Worm (Caenorhabditis elegans) whole organism, L3 larva: ENCODE measurements around the gene igdb-2.
A peak's percentile ranks its signal among the peaks of the same experiment; 100 is the strongest.

Experiments
- R02D3.7 ChIP-seq: fragments of 150-350 bp; optimal IDR thresholded peaks from 2 replicates; lab custom pipeline; 2014; ENCODE audit warnings: missing biosample characterization, missing genetic modification characterization
- ZK546.5 ChIP-seq: sonication (generic microtip); optimal IDR thresholded peaks from 2 replicates; lab custom pipeline; 2017; ENCODE audit warnings: missing biosample characterization, missing genetic modification characterization
- aly-2 ChIP-seq: fragments of 150-350 bp; optimal IDR thresholded peaks from 2 replicates; lab custom pipeline; 2014; ENCODE audit warnings: missing biosample characterization, missing genetic modification characterization
- ceh-28 ChIP-seq: fragments of 150-350 bp; optimal IDR thresholded peaks from 2 replicates; lab custom pipeline; 2014; ENCODE audit warnings: missing biosample characterization, missing genetic modification reagents, missing genetic modification characterization
- ceh-82 ChIP-seq: fragments of 150-350 bp; optimal IDR thresholded peaks from 2 replicates; lab custom pipeline; 2014; ENCODE audit warnings: missing biosample characterization, missing genetic modification characterization
- ceh-9 ChIP-seq: sonication (generic microtip); optimal IDR thresholded peaks from 2 replicates; lab custom pipeline; 2018; ENCODE audit warnings: missing biosample characterization, missing genetic modification characterization
- daf-12 ChIP-seq: fragments of 150-350 bp; optimal IDR thresholded peaks from 2 replicates; lab custom pipeline; 2014; ENCODE audit warnings: missing biosample characterization, missing genetic modification reagents, missing genetic modification characterization
- egl-27 ChIP-seq: sonication (generic microtip); optimal IDR thresholded peaks from 4 replicates; lab custom pipeline; 2017; ENCODE audit warnings: missing biosample characterization, missing genetic modification reagents, missing genetic modification characterization
- egl-5 ChIP-seq: fragments of 150-350 bp; optimal IDR thresholded peaks from 2 replicates; lab custom pipeline; 2017; ENCODE audit warnings: missing biosample characterization, missing genetic modification reagents, missing genetic modification characterization, inconsistent platforms
- elt-1 ChIP-seq: fragments of 150-350 bp; optimal IDR thresholded peaks from 2 replicates; lab custom pipeline; 2014; ENCODE audit warnings: missing biosample characterization, missing genetic modification characterization
- elt-2 ChIP-seq: sonication (generic microtip); optimal IDR thresholded peaks from 2 replicates; lab custom pipeline; 2016; ENCODE audit warnings: missing genetic modification reagents, mild to moderate bottlenecking, missing genetic modification characterization, missing compliant biosample characterization
- elt-3 ChIP-seq, 3 experiments: fragments of 150-350 bp in 1 of 3; sonication (generic microtip) in 2 of 3; optimal IDR thresholded peaks; 2 replicates in 2 of 3; 4 replicates in 1 of 3; lab custom pipeline; 2014 to 2017; ENCODE audit warnings: missing biosample characterization in 3 of 3, missing genetic modification characterization in 3 of 3
- fkh-10 ChIP-seq: sonication (generic microtip); optimal IDR thresholded peaks from 2 replicates; lab custom pipeline; 2017; ENCODE audit warnings: missing biosample characterization, missing genetic modification reagents, missing genetic modification characterization
- fkh-2 ChIP-seq: fragments of 150-350 bp; optimal IDR thresholded peaks from 2 replicates; lab custom pipeline; 2014; ENCODE audit warnings: missing biosample characterization, missing genetic modification reagents, missing genetic modification characterization
- fos-1 ChIP-seq: fragments of 150-350 bp; optimal IDR thresholded peaks from 2 replicates; lab custom pipeline; 2014; ENCODE audit warnings: missing biosample characterization, missing genetic modification characterization
- hmg-11 ChIP-seq: sonication (generic microtip); optimal IDR thresholded peaks from 2 replicates; lab custom pipeline; 2016; ENCODE audit warnings: missing genetic modification characterization, missing compliant biosample characterization
- jun-1 ChIP-seq: fragments of 150-350 bp; optimal IDR thresholded peaks from 2 replicates; lab custom pipeline; 2014; ENCODE audit warnings: missing biosample characterization, missing genetic modification reagents, missing genetic modification characterization
- lin-39 ChIP-seq: fragments of 150-350 bp; optimal IDR thresholded peaks from 2 replicates; lab custom pipeline; 2018; ENCODE audit warnings: missing biosample characterization, missing genetic modification reagents, missing genetic modification characterization
- lsy-12 ChIP-seq: sonication (generic microtip); optimal IDR thresholded peaks from 2 replicates; lab custom pipeline; 2016; ENCODE audit warnings: mild to moderate bottlenecking, missing genetic modification characterization, missing compliant biosample characterization
- mdl-1 ChIP-seq: fragments of 150-350 bp; optimal IDR thresholded peaks from 2 replicates; lab custom pipeline; 2014; ENCODE audit warnings: missing biosample characterization, missing genetic modification characterization
- mml-1 ChIP-seq: fragments of 150-350 bp; sonication (generic microtip); optimal IDR thresholded peaks from 3 replicates; lab custom pipeline; 2014; ENCODE audit warnings: missing biosample characterization, missing genetic modification characterization
- nfya-1 ChIP-seq: sonication (generic microtip); optimal IDR thresholded peaks from 2 replicates; lab custom pipeline; 2017; ENCODE audit warnings: missing genetic modification characterization, mild to moderate bottlenecking, missing compliant biosample characterization, antibody characterized with exemption, moderate library complexity; ENCODE audit not compliant: insufficient read depth
- nhr-11 ChIP-seq: fragments of 150-350 bp; optimal IDR thresholded peaks from 2 replicates; lab custom pipeline; 2014; ENCODE audit warnings: missing biosample characterization, missing genetic modification characterization
- nhr-12 ChIP-seq: fragments of 150-350 bp; optimal IDR thresholded peaks from 2 replicates; lab custom pipeline; 2014; ENCODE audit warnings: missing biosample characterization, missing genetic modification characterization
- nhr-237 ChIP-seq: fragments of 150-350 bp; optimal IDR thresholded peaks from 2 replicates; lab custom pipeline; 2014; ENCODE audit warnings: missing biosample characterization, missing genetic modification characterization
- nhr-25 ChIP-seq: sonication (generic microtip); optimal IDR thresholded peaks from 2 replicates; lab custom pipeline; 2017; ENCODE audit warnings: missing biosample characterization, missing genetic modification characterization
- nhr-28 ChIP-seq: fragments of 150-350 bp; optimal IDR thresholded peaks from 2 replicates; lab custom pipeline; 2014; ENCODE audit warnings: missing biosample characterization, missing genetic modification characterization
- nhr-43 ChIP-seq: sonication (generic microtip); optimal IDR thresholded peaks from 2 replicates; lab custom pipeline; 2016; ENCODE audit warnings: mild to moderate bottlenecking, missing genetic modification characterization, missing compliant biosample characterization; ENCODE audit not compliant: poor library complexity, severe bottlenecking
- nhr-67 ChIP-seq: fragments of 150-350 bp; optimal IDR thresholded peaks from 2 replicates; lab custom pipeline; 2014; ENCODE audit warnings: missing biosample characterization, missing genetic modification characterization
- nhr-76 ChIP-seq: fragments of 150-350 bp; sonication (generic microtip); optimal IDR thresholded peaks from 5 replicates; lab custom pipeline; 2014; ENCODE audit warnings: missing biosample characterization, missing genetic modification characterization
- nhr-77 ChIP-seq: fragments of 150-350 bp; optimal IDR thresholded peaks from 2 replicates; lab custom pipeline; 2014; ENCODE audit warnings: missing biosample characterization, missing genetic modification characterization
- pha-4 ChIP-seq: fragments of 150-350 bp; optimal IDR thresholded peaks from 2 replicates; lab custom pipeline; 2014; ENCODE audit warnings: missing biosample characterization, missing genetic modification reagents, missing genetic modification characterization
- pqm-1 ChIP-seq: fragments of 150-350 bp; optimal IDR thresholded peaks from 2 replicates; lab custom pipeline; 2017; ENCODE audit warnings: missing biosample characterization, missing genetic modification characterization, inconsistent platforms
- sea-2 ChIP-seq: fragments of 150-350 bp; sonication (generic microtip); optimal IDR thresholded peaks from 4 replicates; lab custom pipeline; 2014; ENCODE audit warnings: missing biosample characterization, missing genetic modification reagents, missing genetic modification characterization
- skn-1 ChIP-seq: fragments of 150-350 bp; optimal IDR thresholded peaks from 2 replicates; lab custom pipeline; 2014; ENCODE audit warnings: missing biosample characterization, missing genetic modification characterization
- tbx-2 ChIP-seq: sonication (generic microtip); optimal IDR thresholded peaks from 2 replicates; lab custom pipeline; 2016; ENCODE audit warnings: mild to moderate bottlenecking, missing genetic modification characterization, missing compliant biosample characterization
- unc-39 ChIP-seq: sonication (generic microtip); optimal IDR thresholded peaks from 4 replicates; lab custom pipeline; 2017; ENCODE audit warnings: missing biosample characterization, missing genetic modification characterization
- unc-62 ChIP-seq: fragments of 150-350 bp; sonication (generic microtip); optimal IDR thresholded peaks from 4 replicates; lab custom pipeline; 2014; ENCODE audit warnings: missing biosample characterization, missing genetic modification reagents, missing genetic modification characterization
- ztf-11 ChIP-seq: fragments of 150-350 bp; optimal IDR thresholded peaks from 2 replicates; lab custom pipeline; 2014; ENCODE audit warnings: missing biosample characterization, missing genetic modification characterization
- ztf-4 ChIP-seq: fragments of 150-350 bp; optimal IDR thresholded peaks from 2 replicates; lab custom pipeline; 2014; ENCODE audit warnings: missing biosample characterization, missing genetic modification characterization

The igdb-2 gene

ce11 chrIV:12428467-12428866 is 40.0 kb upstream of the igdb-2 start, which contains the start of gene col-130:
Gene col-130 (minus strand): TSS chrIV:12428516.
- no peak for TF ChIP-seq ZK546.5
- no peak for TF ChIP-seq elt-3 (tag; optimal IDR thresholded peaks at IDR 0.05; lab: Kevin White, UChicago)
- no peak for TF ChIP-seq mdl-1 (tag; lab: Kevin White, UChicago)
- no peak for TF ChIP-seq tbx-2 (tag; lab: Kevin White, UChicago)
- no peak for TF ChIP-seq daf-12 (tag; lab: Kevin White, UChicago)
- TF ChIP-seq fkh-2 (tag; lab: Kevin White, UChicago), result no peak
- TF ChIP-seq jun-1 (tag; lab: Kevin White, UChicago), result no peak
- TF ChIP-seq sea-2, result no peak
- TF ChIP-seq ztf-11 (tag; lab: Kevin White, UChicago), result no peak
- TF ChIP-seq mml-1 (tag; lab: Kevin White, UChicago), result no peak
- no peak for TF ChIP-seq egl-5 (tag; lab: Kevin White, UChicago)
- no peak for TF ChIP-seq lin-39 (tag; lab: Kevin White, UChicago)
- no peak for TF ChIP-seq ceh-9 (tag; lab: Kevin White, UChicago)
- no peak for TF ChIP-seq pha-4 (tag; lab: Kevin White, UChicago)
- TF ChIP-seq fos-1, result no peak
- TF ChIP-seq nhr-43, result no peak
- TF ChIP-seq lsy-12 (tag; lab: Kevin White, UChicago), result no peak
- no peak for TF ChIP-seq nhr-25 (tag; lab: Kevin White, UChicago)
- no peak for TF ChIP-seq ceh-28 (tag; lab: Kevin White, UChicago)
- no peak for TF ChIP-seq pqm-1 (tag; lab: Kevin White, UChicago)
- TF ChIP-seq, all 47 proteins: peak for 0

DNA sequence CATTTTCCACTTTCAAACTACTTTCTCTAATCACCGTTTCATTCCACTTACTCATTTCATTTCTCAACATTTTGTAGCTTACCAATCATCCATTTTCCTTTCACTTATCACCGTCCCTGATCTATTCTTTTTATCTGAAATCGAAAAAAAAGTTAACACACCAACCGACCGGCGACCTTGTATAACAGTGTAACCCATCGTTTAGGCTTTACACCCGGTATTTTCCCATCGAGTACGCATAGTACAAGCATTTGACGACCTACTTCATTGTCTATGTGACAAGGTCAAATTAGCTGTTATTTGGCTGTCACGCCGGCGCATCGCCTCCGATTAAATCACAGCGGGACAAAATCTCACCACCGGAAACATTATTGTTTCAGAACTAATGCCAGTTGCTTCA is 39.0 kb upstream of the igdb-2 start:
- TF ChIP-seq nhr-25 (tag; lab: Kevin White, UChicago), result peak; percentile 89
- no peak for TF ChIP-seq lsy-12 (tag; lab: Kevin White, UChicago)
- TF ChIP-seq hmg-11, result no peak
- TF ChIP-seq elt-1 (tag; lab: Kevin White, UChicago), result peak; percentile 81

ce11 chrIV:12431755-12432154 is 36.7 kb upstream of the igdb-2 start:
- no peak for TF ChIP-seq jun-1 (tag; lab: Kevin White, UChicago)
- TF ChIP-seq daf-12 (tag; lab: Kevin White, UChicago), result no peak
- TF ChIP-seq elt-3 (tag; optimal IDR thresholded peaks at IDR 0.05; lab: Kevin White, UChicago), result no peak
- no peak for TF ChIP-seq mml-1 (tag; lab: Kevin White, UChicago)
- TF ChIP-seq pha-4 (tag; lab: Kevin White, UChicago), result no peak
- TF ChIP-seq elt-1 (tag; lab: Kevin White, UChicago), result no peak
- TF ChIP-seq ztf-11 (tag; lab: Kevin White, UChicago), result no peak
- TF ChIP-seq nhr-67, result no peak

ce11 chrIV:12432340-12432739 is 36.1 kb upstream of the igdb-2 start, which contains the start of gene clec-184:
Gene clec-184 (plus strand): TSS chrIV:12432640.
- TF ChIP-seq egl-27 (tag; lab: Kevin White, UChicago) (no peak), unc-62 (GFP tag; lab: Kevin White, UChicago) (no peak), nhr-43 (no peak), R02D3.7 (no peak), nhr-67 (no peak), nhr-12 (tag; lab: Kevin White, UChicago) (no peak), ceh-9 (tag; lab: Kevin White, UChicago) (no peak)

DNA sequence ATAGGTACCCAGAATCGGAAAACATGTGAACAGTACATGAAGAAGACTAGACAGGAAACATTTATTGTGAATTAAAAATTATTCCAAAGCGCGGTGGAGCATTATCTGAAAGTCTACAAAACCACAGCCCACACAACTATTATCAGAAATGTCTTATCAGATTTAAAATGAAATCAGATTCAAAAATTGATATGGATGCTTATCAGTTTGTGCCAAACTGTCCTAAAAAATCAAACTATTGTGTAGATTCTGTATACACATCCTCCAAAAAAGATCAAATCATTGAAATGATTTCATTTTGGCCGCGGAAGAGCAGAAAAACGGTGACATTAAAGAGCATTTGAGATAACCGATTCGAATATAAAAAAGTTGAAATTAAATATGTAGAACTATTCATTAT is 33.0 kb upstream of the igdb-2 start, which contains the start of gene irg-4:
Gene irg-4, plus strand, starts transcription at position 392 of the 400 bp plus-strand sequence.
- TF ChIP-seq jun-1 (tag; lab: Kevin White, UChicago), result peak; percentile 23
- no peak for TF ChIP-seq nfya-1 (tag; lab: Kevin White, UChicago)
- peak; percentile 91 for TF ChIP-seq pqm-1 (tag; lab: Kevin White, UChicago)
- no peak for TF ChIP-seq nhr-28 (tag; lab: Kevin White, UChicago)
- TF ChIP-seq nhr-76 (tag; lab: Kevin White, UChicago), result no peak
- TF ChIP-seq elt-2, result peak; percentile 96

DNA sequence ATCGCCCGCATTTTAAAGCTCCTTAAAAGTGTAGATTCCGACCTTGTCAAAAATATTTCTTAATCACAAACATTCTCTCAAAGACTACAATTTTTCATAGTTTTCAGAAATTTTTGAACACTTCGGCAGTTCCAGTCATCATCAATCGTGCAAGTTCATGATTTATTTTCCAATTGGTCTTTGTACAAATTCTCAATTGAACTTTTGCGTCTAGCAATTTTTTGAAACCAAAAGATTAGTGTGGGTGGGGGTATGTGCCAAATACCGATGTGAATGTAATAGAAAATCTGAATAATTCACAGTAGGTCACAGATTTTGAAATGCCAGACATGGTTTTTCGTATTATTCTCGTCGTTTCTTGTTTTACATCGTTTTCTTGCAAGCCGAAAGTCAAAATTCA is 30.1 kb upstream of the igdb-2 start, which contains the start of gene clec-185:
Gene clec-185, plus strand, starts transcription at position 301 of the 400 bp plus-strand sequence.
- TF ChIP-seq ceh-82 (tag; lab: Kevin White, UChicago), result no peak
- TF ChIP-seq nhr-11 (tag; lab: Kevin White, UChicago), result no peak
- no peak for TF ChIP-seq nhr-43
- no peak for TF ChIP-seq R02D3.7
- TF ChIP-seq fkh-2 (tag; lab: Kevin White, UChicago), result no peak
- no peak for TF ChIP-seq ceh-28 (tag; lab: Kevin White, UChicago)
- TF ChIP-seq jun-1 (tag; lab: Kevin White, UChicago), result no peak
- TF ChIP-seq unc-39 (tag; lab: Kevin White, UChicago), result no peak
- TF ChIP-seq aly-2, result no peak
- no peak for TF ChIP-seq skn-1 (tag; lab: Kevin White, UChicago)
- TF ChIP-seq unc-62 (GFP tag; lab: Kevin White, UChicago), result no peak
- no peak for TF ChIP-seq egl-5 (tag; lab: Kevin White, UChicago)
- TF ChIP-seq nhr-237 (tag; lab: Kevin White, UChicago), result no peak
- no peak for TF ChIP-seq ztf-4 (tag; lab: Kevin White, UChicago)
- no peak for TF ChIP-seq fkh-10 (GFP tag; lab: Kevin White, UChicago)
- TF ChIP-seq nhr-76 (tag; lab: Kevin White, UChicago), result no peak
- no peak for TF ChIP-seq pqm-1 (tag; lab: Kevin White, UChicago)
- TF ChIP-seq ZK546.5, result no peak
- TF ChIP-seq nhr-77 (tag; lab: Kevin White, UChicago), result no peak
- no peak for TF ChIP-seq elt-2
